ENCODE assay signal across 5 worm cellular contexts in the genomic region with DNA sequence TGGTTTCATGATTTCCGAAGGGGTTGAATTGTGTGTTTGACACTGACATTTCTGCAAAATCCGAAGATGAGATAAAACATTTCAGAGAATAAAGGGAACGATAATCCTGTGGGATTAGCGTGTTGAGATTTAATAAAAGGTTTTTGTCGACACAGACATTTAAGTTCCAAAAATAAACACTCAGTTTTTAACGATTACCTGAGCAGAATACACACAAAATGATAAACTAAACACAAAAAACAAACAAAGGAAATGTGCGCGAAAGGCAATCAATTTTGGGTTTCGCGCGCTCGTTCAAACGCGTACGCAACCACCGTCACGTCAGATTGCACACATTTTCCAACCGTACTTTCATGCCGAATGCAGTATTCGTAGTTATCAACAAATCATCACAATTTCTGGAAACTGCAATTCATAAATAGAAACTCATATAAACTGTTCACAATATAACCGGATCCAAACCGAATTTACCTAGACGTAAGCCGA.
TF ChIP-seq lines count a peak whose summit lies in the region.

A gene (minus strand): TSS at position 51 of the 486 bp plus-strand sequence.

TF ChIP-seq in whole organism, L1 larva, 84 proteins besides CTCF, POLR2A, EP300 and RAD21 (continued from another document and continues in another):
- TF ChIP-seq hlh-4 (tag; optimal IDR thresholded peaks at IDR 0.05; lab: Kevin White, UChicago), result no peak
- TF ChIP-seq hpl-2 (GFP tag; optimal IDR thresholded peaks at IDR 0.05; lab: Kevin White, UChicago), result peak; percentile 6
- TF ChIP-seq mab-9 (GFP tag; IDR thresholded peaks at IDR 0.05; lab: Robert Waterston, UW), result no peak
- no peak for TF ChIP-seq nhr-12 (tag; optimal IDR thresholded peaks at IDR 0.05; lab: Kevin White, UChicago)
- peak; percentile 59 for TF ChIP-seq snu-23 (GFP tag; optimal IDR thresholded peaks at IDR 0.05; lab: Kevin White, UChicago)
- TF ChIP-seq nhr-19 (GFP tag; conservative IDR thresholded peaks at IDR 0.05; lab: Robert Waterston, UW), result no peak
- TF ChIP-seq lir-3 (tag; optimal IDR thresholded peaks at IDR 0.05; lab: Kevin White, UChicago; ENCODE audit: poor library complexity), result no peak
- TF ChIP-seq F16B12.6 (tag; optimal IDR thresholded peaks at IDR 0.05; lab: Kevin White, UChicago), result peak; percentile 89
- TF ChIP-seq nhr-85 (tag; lab: Kevin White, UChicago), result peak; percentile 5
- no peak for TF ChIP-seq sox-4 (tag; optimal IDR thresholded peaks at IDR 0.05; lab: Kevin White, UChicago)
- TF ChIP-seq vab-15 (tag; optimal IDR thresholded peaks at IDR 0.05; lab: Kevin White, UChicago), result no peak
- TF ChIP-seq ets-5 (GFP tag; IDR thresholded peaks at IDR 0.05; lab: Robert Waterston, UW), result no peak
- TF ChIP-seq ama-1 (optimal IDR thresholded peaks at IDR 0.05; lab: Kevin White, UChicago), result no peak
- no peak for TF ChIP-seq ces-1 (GFP tag; optimal IDR thresholded peaks at IDR 0.05; lab: Kevin White, UChicago)
- TF ChIP-seq sup-37 (GFP tag; optimal IDR thresholded peaks at IDR 0.05; lab: Kevin White, UChicago), result no peak
- peak; percentile 48 for TF ChIP-seq swsn-7 (tag; optimal IDR thresholded peaks at IDR 0.05; lab: Kevin White, UChicago)
- peak; percentile 17 for TF ChIP-seq xbp-1 (tag; optimal IDR thresholded peaks at IDR 0.05; lab: Kevin White, UChicago)
- TF ChIP-seq C16A3.4 (tag; optimal IDR thresholded peaks at IDR 0.05; lab: Kevin White, UChicago), result peak; percentile 70
- TF ChIP-seq lin-39 (tag; optimal IDR thresholded peaks at IDR 0.05; lab: Kevin White, UChicago), result no peak
- peak; percentile 91 to 94 (median 92) for TF ChIP-seq dpl-1 (GFP tag; optimal IDR thresholded peaks at IDR 0.05; lab: Kevin White, UChicago)
- no peak for TF ChIP-seq mef-2 (tag; optimal IDR thresholded peaks at IDR 0.05; lab: Kevin White, UChicago)
- TF ChIP-seq nhr-28 (tag; optimal IDR thresholded peaks at IDR 0.05; lab: Kevin White, UChicago), result no peak
- no peak for TF ChIP-seq sptf-1 (tag; optimal IDR thresholded peaks at IDR 0.05; lab: Kevin White, UChicago)
- no peak for TF ChIP-seq pax-3 (tag; optimal IDR thresholded peaks at IDR 0.05; lab: Kevin White, UChicago)
- TF ChIP-seq fkh-10 (GFP tag; optimal IDR thresholded peaks at IDR 0.05; lab: Kevin White, UChicago), result no peak
- TF ChIP-seq fkh-8 (tag; optimal IDR thresholded peaks at IDR 0.05; lab: Kevin White, UChicago), result peak; percentile 33

TF ChIP-seq in whole organism, L2 larva, 48 proteins besides CTCF, POLR2A, EP300 and RAD21 (continued from another document):
- TF ChIP-seq fos-1 (tag; optimal IDR thresholded peaks at IDR 0.05; lab: Kevin White, UChicago) (no peak), unc-62 (GFP tag; optimal IDR thresholded peaks at IDR 0.05; lab: Kevin White, UChicago) (no peak), nhr-77 (tag; optimal IDR thresholded peaks at IDR 0.05; lab: Kevin White, UChicago) (no peak), snpc-4 (tag; optimal IDR thresholded peaks at IDR 0.05; lab: Kevin White, UChicago) (no peak), lin-11 (tag; optimal IDR thresholded peaks at IDR 0.05; lab: Kevin White, UChicago) (no peak), gmeb-1 (tag; optimal IDR thresholded peaks at IDR 0.05; lab: Kevin White, UChicago) (peak; percentile 86), nhr-237 (tag; optimal IDR thresholded peaks at IDR 0.05; lab: Kevin White, UChicago) (no peak), sma-3 (GFP tag; optimal IDR thresholded peaks at IDR 0.05; lab: Kevin White, UChicago) (peak; percentile 2), elt-3 (tag; optimal IDR thresholded peaks at IDR 0.05; lab: Kevin White, UChicago) (no peak)

TF ChIP-seq in whole organism, L3 larva, 47 proteins besides CTCF, POLR2A, EP300 and RAD21 (continued from another document):
- TF ChIP-seq zag-1 (tag; optimal IDR thresholded peaks at IDR 0.05; lab: Kevin White, UChicago) (no peak), nhr-23 (tag; optimal IDR thresholded peaks at IDR 0.05; lab: Kevin White, UChicago) (peak; percentile 18), R02D3.7 (tag; optimal IDR thresholded peaks at IDR 0.05; lab: Kevin White, UChicago) (no peak), elt-2 (tag; optimal IDR thresholded peaks at IDR 0.05; lab: Kevin White, UChicago) (peak; percentile 36), tbx-2 (tag; optimal IDR thresholded peaks at IDR 0.05; lab: Kevin White, UChicago) (no peak), nhr-28 (tag; optimal IDR thresholded peaks at IDR 0.05; lab: Kevin White, UChicago) (no peak), nhr-77 (tag; optimal IDR thresholded peaks at IDR 0.05; lab: Kevin White, UChicago) (no peak), nhr-11 (tag; optimal IDR thresholded peaks at IDR 0.05; lab: Kevin White, UChicago) (no peak), ztf-4 (tag; optimal IDR thresholded peaks at IDR 0.05; lab: Kevin White, UChicago) (no peak), ZK546.5 (tag; optimal IDR thresholded peaks at IDR 0.05; lab: Kevin White, UChicago) (no peak), nfya-1 (tag; optimal IDR thresholded peaks at IDR 0.05; lab: Kevin White, UChicago; ENCODE audit: insufficient read depth) (peak; percentile 65), lin-15B (tag; optimal IDR thresholded peaks at IDR 0.05; lab: Kevin White, UChicago) (peak; percentile 27)
TF ChIP-seq in whole organism, L3 larva: peak in this region for 7.

TF ChIP-seq in whole organism, L4 larva, 104 proteins besides CTCF, POLR2A, EP300 and RAD21 (continued from another document):
- TF ChIP-seq dmd-6 (GFP tag; IDR thresholded peaks at IDR 0.05; lab: Robert Waterston, UW) (peak; percentile 22; the same call in 1 of the 2 replicates), pha-4 (GFP tag; IDR thresholded peaks at IDR 0.05; lab: Robert Waterston, UW) (no peak), pha-4 (tag; optimal IDR thresholded peaks at IDR 0.05; lab: Kevin White, UChicago) (peak; percentile 47), nhr-28 (tag; optimal IDR thresholded peaks at IDR 0.05; lab: Kevin White, UChicago) (peak; percentile 75), dpl-1 (GFP tag; optimal IDR thresholded peaks at IDR 0.05; lab: Kevin White, UChicago) (peak; percentile 84), dve-1 (tag; optimal IDR thresholded peaks at IDR 0.05; lab: Kevin White, UChicago; ENCODE audit: insufficient read depth) (peak; percentile 45), hmg-1.1 (GFP tag; IDR thresholded peaks at IDR 0.05; lab: Robert Waterston, UW) (0 out of 2 replicates have a peak, but pooled peaks have one; percentile 36), Y48G9A.11 (GFP tag; IDR thresholded peaks at IDR 0.05; lab: Robert Waterston, UW) (no peak), lsy-2 (tag; optimal IDR thresholded peaks at IDR 0.05; lab: Kevin White, UChicago) (peak in 1 of 2 experiments; percentile 85), ZK337.2 (GFP tag; IDR thresholded peaks at IDR 0.05; lab: Robert Waterston, UW) (no peak), lin-38 (GFP tag; IDR thresholded peaks at IDR 0.05; lab: Robert Waterston, UW) (peak; percentile 29)

TF ChIP-seq in whole organism, young adult, 124 proteins besides CTCF, POLR2A, EP300 and RAD21 (continued from another document and continues in another):
- no peak for TF ChIP-seq let-526 (GFP tag; IDR thresholded peaks at IDR 0.05; lab: Robert Waterston, UW)
- TF ChIP-seq tlf-1 (GFP tag; optimal IDR thresholded peaks at IDR 0.05; lab: Kevin White, UChicago), result no peak
- no peak for TF ChIP-seq cebp-1 (GFP tag; IDR thresholded peaks at IDR 0.05; lab: Robert Waterston, UW)
- TF ChIP-seq cebp-1 (tag; optimal IDR thresholded peaks at IDR 0.05; lab: Kevin White, UChicago), result no peak
- TF ChIP-seq K11D2.4 (GFP tag; IDR thresholded peaks at IDR 0.05; lab: Robert Waterston, UW), result no peak
- TF ChIP-seq atf-7 (tag; optimal IDR thresholded peaks at IDR 0.05; lab: Kevin White, UChicago), result no peak
- TF ChIP-seq sea-2 (GFP tag; IDR thresholded peaks at IDR 0.05; lab: Robert Waterston, UW), result no peak
- TF ChIP-seq lin-35 (GFP tag; optimal IDR thresholded peaks at IDR 0.05; lab: Kevin White, UChicago), result peak in 1 of 3 experiments; percentile 43
- no peak for TF ChIP-seq somi-1 (GFP tag; optimal IDR thresholded peaks at IDR 0.05; lab: Kevin White, UChicago)
- TF ChIP-seq F39B2.1 (GFP tag; IDR thresholded peaks at IDR 0.05; lab: Robert Waterston, UW), result no peak
- TF ChIP-seq dpff-1 (tag; optimal IDR thresholded peaks at IDR 0.05; lab: Kevin White, UChicago), result no peak
- TF ChIP-seq ztf-28 (GFP tag; IDR thresholded peaks at IDR 0.05; lab: Robert Waterston, UW), result no peak
- no peak for TF ChIP-seq egl-44 (GFP tag; IDR thresholded peaks at IDR 0.05; lab: Robert Waterston, UW)
- TF ChIP-seq ztf-26 (tag; optimal IDR thresholded peaks at IDR 0.05; lab: Kevin White, UChicago), result no peak
- no peak for TF ChIP-seq K12H6.12 (tag; optimal IDR thresholded peaks at IDR 0.05; lab: Kevin White, UChicago)
- peak; percentile 59 for TF ChIP-seq tbp1 (GFP tag; optimal IDR thresholded peaks at IDR 0.05; lab: Kevin White, UChicago)
- no peak for TF ChIP-seq rpc-1 (optimal IDR thresholded peaks at IDR 0.05; lab: Kevin White, UChicago)
- no peak for TF ChIP-seq rpc-1 (tag; optimal IDR thresholded peaks at IDR 0.05; lab: Kevin White, UChicago)
- TF ChIP-seq T26A5.8 (tag; optimal IDR thresholded peaks at IDR 0.05; lab: Kevin White, UChicago), result no peak
- TF ChIP-seq mel-28 (tag; optimal IDR thresholded peaks at IDR 0.05; lab: Kevin White, UChicago; ENCODE audit: borderline replicate concordance), result no peak
- TF ChIP-seq ets-4 (GFP tag; optimal IDR thresholded peaks at IDR 0.05; lab: Kevin White, UChicago), result no peak
- no peak for TF ChIP-seq F10E7.11 (tag; optimal IDR thresholded peaks at IDR 0.05; lab: Kevin White, UChicago)
- TF ChIP-seq madf-8 (GFP tag; conservative IDR thresholded peaks at IDR 0.05; lab: Robert Waterston, UW), result peak; percentile 86
- TF ChIP-seq snpc-3.4 (tag; optimal IDR thresholded peaks at IDR 0.05; lab: Kevin White, UChicago), result peak; percentile 67
- no peak for TF ChIP-seq cebp-2 (GFP tag; IDR thresholded peaks at IDR 0.05; lab: Robert Waterston, UW)
- TF ChIP-seq Y95B8A.8 (GFP tag; IDR thresholded peaks at IDR 0.05; lab: Robert Waterston, UW), result peak; percentile 53; the same call in 1 of the 2 replicates
- TF ChIP-seq sptf-2 (GFP tag; optimal IDR thresholded peaks at IDR 0.05; lab: Kevin White, UChicago), result no peak
- TF ChIP-seq bed-2 (GFP tag; IDR thresholded peaks at IDR 0.05; lab: Robert Waterston, UW), result no peak
- no peak for TF ChIP-seq egrh-3 (GFP tag; IDR thresholded peaks at IDR 0.05; lab: Robert Waterston, UW)
- TF ChIP-seq pha-4 (tag; optimal IDR thresholded peaks at IDR 0.05; lab: Kevin White, UChicago), result no peak
- TF ChIP-seq B0019.2 (GFP tag; conservative IDR thresholded peaks at IDR 0.05; lab: Robert Waterston, UW), result peak; percentile 64
- TF ChIP-seq hmg-1.2 (GFP tag; IDR thresholded peaks at IDR 0.05; lab: Robert Waterston, UW), result peak; percentile 45; the same call in 1 of the 2 replicates
- TF ChIP-seq hlh-26 (GFP tag; conservative IDR thresholded peaks at IDR 0.05; lab: Robert Waterston, UW), result no peak
- TF ChIP-seq ceh-91 (GFP tag; IDR thresholded peaks at IDR 0.05; lab: Robert Waterston, UW), result peak; percentile 84
- peak; percentile 88 for TF ChIP-seq lin-54 (GFP tag; optimal IDR thresholded peaks at IDR 0.05; lab: Kevin White, UChicago)
- TF ChIP-seq snpc-1.3 (tag; optimal IDR thresholded peaks at IDR 0.05; lab: Kevin White, UChicago; ENCODE audit: insufficient read depth), result peak; percentile 7
- TF ChIP-seq efl-1 (GFP tag; optimal IDR thresholded peaks at IDR 0.05; lab: Kevin White, UChicago), result peak; percentile 96
- TF ChIP-seq Y79H2A.3 (GFP tag; conservative IDR thresholded peaks at IDR 0.05; lab: Robert Waterston, UW), result no peak
- no peak for TF ChIP-seq nhr-90 (tag; optimal IDR thresholded peaks at IDR 0.05; lab: Kevin White, UChicago)
- TF ChIP-seq Y53F4B.3 (GFP tag; IDR thresholded peaks at IDR 0.05; lab: Robert Waterston, UW), result no peak
- peak; percentile 48; the same call in 1 of the 2 replicates for TF ChIP-seq rcor-1 (GFP tag; IDR thresholded peaks at IDR 0.05; lab: Robert Waterston, UW)
- TF ChIP-seq nfya-1 (tag; optimal IDR thresholded peaks at IDR 0.05; lab: Kevin White, UChicago; ENCODE audit: borderline replicate concordance, insufficient read depth), result no peak
- TF ChIP-seq zim-3 (tag; optimal IDR thresholded peaks at IDR 0.05; lab: Kevin White, UChicago), result no peak
- TF ChIP-seq T07F8.4 (tag; optimal IDR thresholded peaks at IDR 0.05; lab: Kevin White, UChicago), result no peak
- TF ChIP-seq attf-6 (GFP tag; IDR thresholded peaks at IDR 0.05; lab: Robert Waterston, UW), result peak; percentile 87
- TF ChIP-seq lir-1 (GFP tag; conservative IDR thresholded peaks at IDR 0.05; lab: Robert Waterston, UW), result 0 out of 2 replicates have a peak, but pooled peaks have one; percentile 13
- no peak for TF ChIP-seq lsy-27 (tag; optimal IDR thresholded peaks at IDR 0.05; lab: Kevin White, UChicago; ENCODE audit: borderline replicate concordance, insufficient read depth)
- no peak for TF ChIP-seq mxl-1 (tag; optimal IDR thresholded peaks at IDR 0.05; lab: Kevin White, UChicago)
- TF ChIP-seq let-607 (tag; optimal IDR thresholded peaks at IDR 0.05; lab: Kevin White, UChicago), result no peak
- peak; percentile 67 for TF ChIP-seq snpc-4 (GFP tag; optimal IDR thresholded peaks at IDR 0.05; lab: Kevin White, UChicago)
- peak in 3 of 4 experiments; percentile 54 to 89 (median 82) for TF ChIP-seq snpc-4 (tag; optimal IDR thresholded peaks at IDR 0.05; lab: Kevin White, UChicago)
- TF ChIP-seq unc-130 (GFP tag; optimal IDR thresholded peaks at IDR 0.05; lab: Kevin White, UChicago), result peak; percentile 56
- no peak for TF ChIP-seq ztf-6 (GFP tag; IDR thresholded peaks at IDR 0.05; lab: Robert Waterston, UW)
- TF ChIP-seq F57C9.4 (tag; optimal IDR thresholded peaks at IDR 0.05; lab: Kevin White, UChicago), result no peak
- no peak for TF ChIP-seq hrde-1 (tag; optimal IDR thresholded peaks at IDR 0.05; lab: Kevin White, UChicago; ENCODE audit: borderline replicate concordance)
- no peak for TF ChIP-seq Y67H2A.10 (GFP tag; conservative IDR thresholded peaks at IDR 0.05; lab: Robert Waterston, UW)
- no peak for TF ChIP-seq ztf-3 (GFP tag; optimal IDR thresholded peaks at IDR 0.05; lab: Kevin White, UChicago)
- no peak for TF ChIP-seq F37B4.10 (GFP tag; IDR thresholded peaks at IDR 0.05; lab: Robert Waterston, UW)
- no peak for TF ChIP-seq ztf-25 (GFP tag; IDR thresholded peaks at IDR 0.05; lab: Robert Waterston, UW)
- TF ChIP-seq F49E8.2 (tag; optimal IDR thresholded peaks at IDR 0.05; lab: Kevin White, UChicago; ENCODE audit: insufficient read depth), result peak; percentile 64
- peak; percentile 65 for TF ChIP-seq xnd-1 (tag; optimal IDR thresholded peaks at IDR 0.05; lab: Kevin White, UChicago)
- no peak for TF ChIP-seq nhr-27 (tag; optimal IDR thresholded peaks at IDR 0.05; lab: Kevin White, UChicago)
- peak; percentile 93 for TF ChIP-seq dpl-1 (GFP tag; optimal IDR thresholded peaks at IDR 0.05; lab: Kevin White, UChicago)
- 0 out of 2 replicates have a peak, but pooled peaks have one; percentile 25 for TF ChIP-seq B0336.3 (GFP tag; IDR thresholded peaks at IDR 0.05; lab: Robert Waterston, UW)
- no peak for TF ChIP-seq madf-10 (tag; optimal IDR thresholded peaks at IDR 0.05; lab: Kevin White, UChicago)
- TF ChIP-seq lin-40 (tag; optimal IDR thresholded peaks at IDR 0.05; lab: Kevin White, UChicago), result no peak
- TF ChIP-seq B0035.1 (tag; optimal IDR thresholded peaks at IDR 0.05; lab: Kevin White, UChicago), result no peak
- TF ChIP-seq F52B5.7 (tag; optimal IDR thresholded peaks at IDR 0.05; lab: Kevin White, UChicago), result no peak
- TF ChIP-seq him-1 (tag; optimal IDR thresholded peaks at IDR 0.05; lab: Kevin White, UChicago), result no peak
- TF ChIP-seq fkh-3 (tag; optimal IDR thresholded peaks at IDR 0.05; lab: Kevin White, UChicago), result no peak
- TF ChIP-seq C06A6.2 (GFP tag; conservative IDR thresholded peaks at IDR 0.05; lab: Robert Waterston, UW), result no peak
- TF ChIP-seq ztf-18 (tag; optimal IDR thresholded peaks at IDR 0.05; lab: Kevin White, UChicago), result no peak
- TF ChIP-seq ceh-27 (GFP tag; optimal IDR thresholded peaks at IDR 0.05; lab: Kevin White, UChicago), result no peak
- no peak for TF ChIP-seq zfh-2 (GFP tag; conservative IDR thresholded peaks at IDR 0.05; lab: Robert Waterston, UW)
- no peak for TF ChIP-seq hmg-20 (GFP tag; IDR thresholded peaks at IDR 0.05; lab: Robert Waterston, UW)
